Worm (Caenorhabditis elegans): Measurements from ENCODE around the gene srr-1.

The srr-1 gene

DNA sequence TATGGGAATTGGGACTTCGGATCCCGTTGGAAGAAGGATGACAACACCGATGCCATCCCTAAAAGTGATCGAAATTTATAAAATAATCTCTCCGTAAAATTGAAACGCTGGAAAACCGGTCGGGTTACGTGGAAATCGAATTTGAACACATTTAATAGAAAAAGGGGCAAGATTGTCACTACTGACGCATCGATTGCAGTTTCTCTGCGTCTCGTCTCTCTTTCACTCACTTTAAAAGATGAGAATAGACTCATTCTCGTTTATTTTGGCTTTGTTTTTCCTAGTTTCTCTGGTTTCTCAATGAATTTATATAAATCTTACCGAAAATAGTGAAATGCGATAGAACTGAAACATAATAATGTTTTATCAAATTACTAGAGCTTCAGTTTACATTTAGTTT is 11.9 kb downstream of the srr-1 start, which contains the start of gene scyl-1 (continued):
- peak; percentile 83 for TF ChIP-seq grh-1 (GFP tag; IDR thresholded peaks at IDR 0.05)

DNA sequence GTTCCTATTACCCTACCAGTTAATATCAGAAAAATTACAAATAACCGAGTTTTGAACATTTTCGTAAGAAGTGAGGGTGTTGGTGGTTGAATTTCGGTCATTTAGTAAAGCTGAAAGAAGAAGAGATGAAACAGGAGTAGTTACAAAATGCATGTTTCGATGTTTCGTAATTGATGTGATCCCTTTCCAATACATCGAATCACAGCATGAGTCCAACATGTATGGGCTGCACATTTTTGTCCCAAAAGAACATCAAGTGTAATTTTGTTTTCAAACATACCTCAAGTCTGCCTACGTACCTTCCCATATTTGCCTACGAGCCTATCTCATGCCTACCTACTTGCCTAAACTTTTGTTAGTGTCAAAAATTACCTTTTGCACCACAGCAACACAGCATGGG is 17.1 kb downstream of the srr-1 start, which contains the start of gene W07G4.2:
Gene W07G4.2, minus strand, starts transcription at position 101 of the 400 bp plus-strand sequence.
- TF ChIP-seq elt-2 (tag; optimal IDR thresholded peaks at IDR 0.05) (no peak), egl-13 (tag; optimal IDR thresholded peaks at IDR 0.05) (no peak), snu-23 (GFP tag; optimal IDR thresholded peaks at IDR 0.05) (no peak), ceh-88 (GFP tag; IDR thresholded peaks at IDR 0.05) (no peak), xbp-1 (tag; optimal IDR thresholded peaks at IDR 0.05) (no peak), lin-15B (tag; optimal IDR thresholded peaks at IDR 0.05) (no peak), fkh-4 (tag; optimal IDR thresholded peaks at IDR 0.05; ENCODE audit: borderline replicate concordance) (no peak), ceh-90 (tag; optimal IDR thresholded peaks at IDR 0.05) (no peak), sup-37 (GFP tag; optimal IDR thresholded peaks at IDR 0.05) (no peak), tbx-2 (tag; optimal IDR thresholded peaks at IDR 0.05) (no peak), nhr-19 (GFP tag; conservative IDR thresholded peaks at IDR 0.05) (no peak), mep-1 (tag; optimal IDR thresholded peaks at IDR 0.05) (no peak), grh-1 (GFP tag; IDR thresholded peaks at IDR 0.05) (no peak), aha-1 (tag; optimal IDR thresholded peaks at IDR 0.05) (no peak), unc-30 (tag; optimal IDR thresholded peaks at IDR 0.05) (no peak)

DNA sequence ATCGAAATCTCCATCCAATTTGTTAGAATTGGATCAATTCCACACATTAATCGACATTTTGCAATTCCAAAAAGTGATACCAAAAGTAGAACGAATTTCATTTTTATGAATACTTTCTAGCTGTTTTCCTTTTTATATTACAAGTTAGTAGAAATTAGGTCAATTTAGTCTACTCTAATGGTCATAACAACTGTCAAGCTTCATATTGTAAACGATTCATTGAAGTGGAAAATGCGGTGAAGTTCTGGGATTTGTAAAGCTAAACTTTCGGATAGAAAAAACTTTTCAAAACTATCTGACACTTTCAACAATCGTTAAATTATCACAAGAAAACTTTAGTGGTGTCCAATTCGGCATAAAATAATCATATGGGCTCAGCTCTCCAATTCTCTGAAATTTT is 18.9 kb downstream of the srr-1 start, which contains the start of gene W07G4.7:
Gene W07G4.7, minus strand, starts transcription at position 101 of the 400 bp plus-strand sequence.
- no peak for TF ChIP-seq lin-14 (GFP tag; optimal IDR thresholded peaks at IDR 0.05)
- no peak for TF ChIP-seq fkh-4 (tag; optimal IDR thresholded peaks at IDR 0.05; ENCODE audit: borderline replicate concordance)
- no peak for TF ChIP-seq nhr-11 (tag; optimal IDR thresholded peaks at IDR 0.05)
- TF ChIP-seq Y116A8C.19 (tag; optimal IDR thresholded peaks at IDR 0.05; ENCODE audit: borderline replicate concordance), result no peak
- no peak for TF ChIP-seq skn-1 (tag; optimal IDR thresholded peaks at IDR 0.05)
- no peak for TF ChIP-seq jun-1 (tag; optimal IDR thresholded peaks at IDR 0.05)
- no peak for TF ChIP-seq lin-35 (GFP tag; optimal IDR thresholded peaks at IDR 0.05)
- TF ChIP-seq mab-9 (GFP tag; IDR thresholded peaks at IDR 0.05), result no peak

DNA sequence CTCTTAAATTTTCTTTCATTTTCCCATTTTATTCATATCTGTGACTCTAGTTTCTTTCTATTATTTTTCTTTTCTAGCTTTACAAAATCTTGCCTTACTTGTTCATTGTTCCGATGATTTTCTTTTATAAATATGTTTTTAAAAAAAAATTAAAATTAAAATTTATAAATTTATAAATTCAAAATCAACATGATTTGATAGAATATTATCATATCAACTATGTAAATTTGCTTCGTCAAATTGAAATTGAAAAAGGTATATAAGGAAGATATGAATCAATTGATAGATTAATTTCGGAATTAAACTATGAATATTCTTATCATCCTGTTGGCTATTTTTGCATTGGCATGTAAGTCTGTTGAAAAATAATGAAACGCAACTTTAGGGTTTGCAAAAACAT is 20.3 kb downstream of the srr-1 start, which contains the start of gene W07G4.1:
Gene W07G4.1, plus strand, starts transcription at position 301 of the 400 bp plus-strand sequence.
- TF ChIP-seq lsy-2 (tag; optimal IDR thresholded peaks at IDR 0.05) (no peak), jun-1 (tag; optimal IDR thresholded peaks at IDR 0.05) (no peak), nhr-77 (tag; optimal IDR thresholded peaks at IDR 0.05) (no peak), nhr-20 (tag; optimal IDR thresholded peaks at IDR 0.05) (no peak), nhr-90 (tag; optimal IDR thresholded peaks at IDR 0.05; ENCODE audit: poor library complexity) (no peak), hlh-17 (GFP tag; optimal IDR thresholded peaks at IDR 0.05; ENCODE audit: borderline replicate concordance) (no peak), C16A3.4 (tag; optimal IDR thresholded peaks at IDR 0.05) (no peak), C04F5.9 (tag; optimal IDR thresholded peaks at IDR 0.05) (no peak), nhr-12 (tag; optimal IDR thresholded peaks at IDR 0.05) (no peak), irx-1 (tag; optimal IDR thresholded peaks at IDR 0.05) (no peak), aly-2 (tag; optimal IDR thresholded peaks at IDR 0.05) (no peak), hlh-4 (tag; optimal IDR thresholded peaks at IDR 0.05) (no peak), mef-2 (tag; optimal IDR thresholded peaks at IDR 0.05) (no peak), grh-1 (GFP tag; IDR thresholded peaks at IDR 0.05) (no peak), ceh-63 (GFP tag; optimal IDR thresholded peaks at IDR 0.05) (no peak), ets-5 (GFP tag; IDR thresholded peaks at IDR 0.05) (no peak)

- TF ChIP-seq nhr-47 (tag; optimal IDR thresholded peaks at IDR 0.05) (no peak), nhr-237 (tag; optimal IDR thresholded peaks at IDR 0.05) (no peak), efl-1 (optimal IDR thresholded peaks at IDR 0.05) (no peak), efl-1 (GFP tag; optimal IDR thresholded peaks at IDR 0.05 in 1 of 2) (peak in 1 of 2 experiments; percentile 58), unc-86 (tag; optimal IDR thresholded peaks at IDR 0.05) (peak; percentile 52)
Observed at ce11 chrV:13028871-13029270, 24.7 kb downstream of the srr-1 start.
